Worm (Caenorhabditis elegans): ENCODE data around the gene ora-1.

ora-1 gene

ce11 chrIV:7967006-7967405 lies 10.7 kb upstream of the ora-1 start, which contains the start of gene F57H12.5:
TSS of gene F57H12.5 (plus strand) at chrIV:7967306.
- TF ChIP-seq eyg-1 (tag; optimal IDR thresholded peaks at IDR 0.05): no peak
- no peak for TF ChIP-seq lin-11 (tag; optimal IDR thresholded peaks at IDR 0.05)
- TF ChIP-seq ceh-14 (tag; optimal IDR thresholded peaks at IDR 0.05): no peak
- TF ChIP-seq hlh-30 (tag; optimal IDR thresholded peaks at IDR 0.05; ENCODE audit: insufficient read depth): no peak
- TF ChIP-seq rnt-1 (tag; optimal IDR thresholded peaks at IDR 0.05): no peak

- no peak for TF ChIP-seq hlh-30 (tag; optimal IDR thresholded peaks at IDR 0.05; ENCODE audit: insufficient read depth)
- no peak for TF ChIP-seq pqm-1 (tag; optimal IDR thresholded peaks at IDR 0.05)
- TF ChIP-seq ceh-22 (tag; optimal IDR thresholded peaks at IDR 0.05): no peak
- TF ChIP-seq pax-1 (tag; optimal IDR thresholded peaks at IDR 0.05): no peak
- no peak for TF ChIP-seq ztf-16 (tag; optimal IDR thresholded peaks at IDR 0.05)
- no peak for TF ChIP-seq unc-55 (GFP tag; optimal IDR thresholded peaks at IDR 0.05)
- no peak for TF ChIP-seq sdc-2 (tag; optimal IDR thresholded peaks at IDR 0.05)
- no peak for TF ChIP-seq nhr-232 (tag; optimal IDR thresholded peaks at IDR 0.05)
- no peak for TF ChIP-seq ceh-9 (tag; optimal IDR thresholded peaks at IDR 0.05)
- no peak for TF ChIP-seq K02D7.2 (tag; optimal IDR thresholded peaks at IDR 0.05)
- no peak for TF ChIP-seq syd-9 (tag; optimal IDR thresholded peaks at IDR 0.05)
- no peak for TF ChIP-seq ceh-30 (tag; optimal IDR thresholded peaks at IDR 0.05)
- no peak for TF ChIP-seq fkh-6 (tag; optimal IDR thresholded peaks at IDR 0.05)
- no peak for TF ChIP-seq pag-3 (tag; optimal IDR thresholded peaks at IDR 0.05; ENCODE audit: borderline replicate concordance)
Measured at ce11 chrIV:7976210-7976609, 1.5 kb upstream of the ora-1 start, which contains the start of gene F57H12.6. TSS of gene F57H12.6 (minus strand) at chrIV:7976310.

ce11 chrIV:7979588-7979987 lies 1.9 kb downstream of the ora-1 start, which contains the start of gene unc-24:
TSS of gene unc-24 (plus strand) at chrIV:7979870.
- TF ChIP-seq nfya-1 (tag; optimal IDR thresholded peaks at IDR 0.05): peak; percentile 64
- TF ChIP-seq ceh-48 (tag; optimal IDR thresholded peaks at IDR 0.05): peak; percentile 56
- TF ChIP-seq sox-4 (tag; optimal IDR thresholded peaks at IDR 0.05): no peak
- TF ChIP-seq unc-42 (tag; optimal IDR thresholded peaks at IDR 0.05): peak; percentile 95
- TF ChIP-seq lin-11 (tag; optimal IDR thresholded peaks at IDR 0.05): no peak

DNA sequence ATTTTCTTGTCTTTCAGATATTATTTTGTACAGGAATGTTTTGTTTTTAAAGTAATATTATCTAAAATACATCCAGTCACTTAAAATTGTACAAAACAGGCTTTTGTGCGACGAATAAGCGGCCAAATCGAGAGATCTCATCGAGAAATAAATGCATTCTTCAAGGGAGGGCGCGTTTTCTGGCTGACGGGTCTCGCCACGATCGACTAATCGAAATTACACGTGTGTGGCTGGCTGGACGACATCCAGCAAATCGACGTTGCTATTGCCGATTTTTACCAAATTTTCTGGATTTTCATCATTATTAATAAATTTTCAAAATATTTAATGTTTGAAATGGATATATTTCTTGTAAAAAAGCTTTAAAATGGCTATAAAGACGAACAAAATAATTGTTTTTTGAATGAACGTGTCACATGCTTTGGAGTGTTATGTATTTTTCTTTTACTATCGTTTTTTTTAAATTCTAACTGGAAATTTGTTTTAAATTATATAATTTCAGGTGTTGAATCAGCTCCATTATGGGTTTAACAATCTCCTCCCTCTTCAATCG lies 4.4 kb downstream of the ora-1 start, which contains the start of gene arf-5:
Gene arf-5 (plus strand): TSS at position 503 of the 553 bp plus-strand sequence.
- TF ChIP-seq ceh-45 (GFP tag; IDR thresholded peaks at IDR 0.05) (no peak), sox-2 (GFP tag; IDR thresholded peaks at IDR 0.05) (no peak), pros-1 (tag; optimal IDR thresholded peaks at IDR 0.05) (no peak), dmd-4 (tag; optimal IDR thresholded peaks at IDR 0.05; ENCODE audit: borderline replicate concordance) (no peak), unc-3 (GFP tag; conservative IDR thresholded peaks at IDR 0.05) (no peak), unc-3 (tag; optimal IDR thresholded peaks at IDR 0.05) (no peak), nfya-1 (tag; optimal IDR thresholded peaks at IDR 0.05) (peak; percentile 14), zip-5 (tag; optimal IDR thresholded peaks at IDR 0.05) (no peak), unc-42 (tag; optimal IDR thresholded peaks at IDR 0.05) (peak; percentile 7), fkh-10 (GFP tag; optimal IDR thresholded peaks at IDR 0.05) (no peak), rnt-1 (tag; optimal IDR thresholded peaks at IDR 0.05) (no peak), sox-4 (tag; optimal IDR thresholded peaks at IDR 0.05) (no peak), hlh-30 (tag; optimal IDR thresholded peaks at IDR 0.05; ENCODE audit: insufficient read depth) (peak; percentile 35), mec-3 (tag; optimal IDR thresholded peaks at IDR 0.05; ENCODE audit: borderline replicate concordance) (no peak), lim-6 (tag; optimal IDR thresholded peaks at IDR 0.05) (no peak)

DNA sequence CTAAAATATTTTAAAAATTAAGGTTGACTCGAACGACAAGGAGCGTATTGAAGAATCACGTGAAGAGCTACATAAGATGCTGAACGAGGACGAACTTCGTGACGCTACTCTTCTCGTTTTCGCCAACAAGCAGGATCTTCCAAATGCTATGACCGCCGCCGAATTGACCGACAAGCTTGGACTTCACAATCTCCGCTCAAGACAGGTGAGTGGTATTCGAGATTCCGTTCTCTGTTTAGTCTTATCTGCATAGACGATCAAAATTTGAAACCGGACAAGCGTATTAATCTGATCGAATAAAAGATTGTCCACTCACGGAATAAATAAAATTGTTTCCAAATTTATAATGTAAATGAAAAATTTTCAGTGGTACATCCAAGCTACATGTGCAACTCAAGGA lies 5.3 kb downstream of the ora-1 start:
- no peak for TF ChIP-seq lin-11 (tag; optimal IDR thresholded peaks at IDR 0.05)
- no peak for TF ChIP-seq fkh-10 (GFP tag; optimal IDR thresholded peaks at IDR 0.05)
- TF ChIP-seq mec-3 (tag; optimal IDR thresholded peaks at IDR 0.05; ENCODE audit: borderline replicate concordance): no peak
- no peak for TF ChIP-seq ceh-14 (tag; optimal IDR thresholded peaks at IDR 0.05)
- TF ChIP-seq C08G9.2 (tag; optimal IDR thresholded peaks at IDR 0.05): no peak
- no peak for TF ChIP-seq nhr-11 (tag; optimal IDR thresholded peaks at IDR 0.05)
- no peak for TF ChIP-seq unc-86 (tag; optimal IDR thresholded peaks at IDR 0.05)
- TF ChIP-seq pax-1 (tag; optimal IDR thresholded peaks at IDR 0.05): no peak
- no peak for TF ChIP-seq ttx-3 (tag; optimal IDR thresholded peaks at IDR 0.05)
- no peak for TF ChIP-seq hlh-15 (tag; optimal IDR thresholded peaks at IDR 0.05)
- TF ChIP-seq ceh-31 (tag; optimal IDR thresholded peaks at IDR 0.05): no peak
- no peak for TF ChIP-seq zip-5 (tag; optimal IDR thresholded peaks at IDR 0.05)
